Worm (Caenorhabditis elegans) whole organism, late embryonic: ENCODE results near the gene F47G3.3.

Experiments used
- ceh-19 ChIP-seq: fragments of 200-800 bp; sonication (Bioruptor generic); optimal IDR thresholded peaks from 2 replicates; lab custom pipeline; 2018; ENCODE audit warnings: mild to moderate bottlenecking, missing genetic modification characterization, missing compliant biosample characterization
- elt-4 ChIP-seq: sonication (generic microtip); optimal IDR thresholded peaks from 2 replicates; lab custom pipeline; 2016; ENCODE audit warnings: missing genetic modification characterization, missing compliant biosample characterization

DNA sequence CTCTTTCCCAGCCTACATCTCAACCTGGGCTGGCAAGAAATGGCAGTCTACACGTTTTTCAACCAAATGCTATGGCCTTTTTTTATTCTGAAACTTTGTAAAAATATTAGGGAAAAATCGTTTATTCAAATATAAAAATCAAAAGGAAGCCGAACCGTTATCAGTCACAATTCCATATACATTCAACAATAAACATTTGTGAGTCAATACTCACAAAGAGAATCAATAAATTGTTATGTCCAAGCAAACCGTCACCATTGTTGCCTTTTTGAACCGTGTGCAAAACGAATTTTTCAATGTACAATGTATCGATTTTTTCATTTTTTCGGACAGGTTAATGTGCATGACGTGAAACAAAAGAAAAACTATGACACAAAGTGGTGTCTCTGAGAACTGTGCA lies 6.7 kb upstream of the F47G3.3 start:
- no peak for TF ChIP-seq elt-4 (tag; lab: Kevin White, UChicago)
- no peak for TF ChIP-seq ceh-19 (GFP tag; lab: Kevin White, UChicago)
